Worm (Caenorhabditis elegans) whole organism, young adult: Measurements from ENCODE around the gene ric-3.

Experiments
- B0019.2 ChIP-seq: fragments of 200-800 bp; sonication (Bioruptor generic); conservative IDR thresholded peaks from 2 replicates; pipeline ENCODE4 v1.3.6; 2022; ENCODE audit warnings: missing genetic modification reagents, missing genetic modification characterization, missing compliant biosample characterization
- B0261.1 ChIP-seq: sonication (generic microtip); optimal IDR thresholded peaks from 2 replicates; lab custom pipeline; 2016; ENCODE audit warnings: mild to moderate bottlenecking, missing genetic modification characterization, moderate library complexity, missing compliant biosample characterization
- C06A6.2 ChIP-seq: fragments of 200-800 bp; sonication (Bioruptor generic); conservative IDR thresholded peaks from 2 replicates; pipeline ENCODE4 v1.3.6; 2022; ENCODE audit warnings: missing genetic modification characterization, missing compliant biosample characterization
- F10E7.11 ChIP-seq: sonication (generic microtip); optimal IDR thresholded peaks from 2 replicates; lab custom pipeline; 2017; ENCODE audit warnings: mild to moderate bottlenecking, missing genetic modification characterization, moderate library complexity, missing compliant biosample characterization
- F22D6.2 ChIP-seq: sonication (generic microtip); optimal IDR thresholded peaks from 2 replicates; lab custom pipeline; 2016; ENCODE audit warnings: mild to moderate bottlenecking, missing genetic modification characterization, missing compliant biosample characterization
- F52B5.7 ChIP-seq: sonication (generic microtip); optimal IDR thresholded peaks from 2 replicates; lab custom pipeline; 2016; ENCODE audit warnings: mild to moderate bottlenecking, missing genetic modification characterization, missing compliant biosample characterization
- F55B11.4 ChIP-seq: sonication (generic microtip); optimal IDR thresholded peaks from 2 replicates; lab custom pipeline; 2016; ENCODE audit warnings: missing compliant biosample characterization, missing genetic modification characterization, borderline replicate concordance; ENCODE audit not compliant: insufficient read depth
- K11D2.4 ChIP-seq: fragments of 200-800 bp; sonication (Bioruptor generic); IDR thresholded peaks from 2 replicates; pipeline ENCODE4 v1.3.6; 2022; ENCODE audit warnings: missing genetic modification reagents, missing genetic modification characterization, missing compliant biosample characterization
- K12H6.12 ChIP-seq: fragments of 200-800 bp; sonication (Bioruptor generic); optimal IDR thresholded peaks from 2 replicates; lab custom pipeline; 2018; ENCODE audit warnings: mild to moderate bottlenecking, missing genetic modification characterization, missing compliant biosample characterization
- Y53G8AR.9 ChIP-seq: fragments of 200-800 bp; sonication (Bioruptor generic); conservative IDR thresholded peaks from 2 replicates; pipeline ENCODE4 v1.3.6; 2022; ENCODE audit warnings: missing genetic modification reagents, missing genetic modification characterization, missing compliant biosample characterization
- Y79H2A.3 ChIP-seq: fragments of 200-800 bp; sonication (Bioruptor generic); conservative IDR thresholded peaks from 2 replicates; pipeline ENCODE4 v1.3.6; 2022; ENCODE audit warnings: missing genetic modification reagents, missing genetic modification characterization, missing compliant biosample characterization
- akir-1 ChIP-seq: fragments of 200-800 bp; sonication (Bioruptor generic); optimal IDR thresholded peaks from 2 replicates; lab custom pipeline; 2018; ENCODE audit warnings: mild to moderate bottlenecking, missing genetic modification characterization, moderate library complexity, missing compliant biosample characterization
- athp-1 ChIP-seq: sonication (generic microtip); optimal IDR thresholded peaks from 2 replicates; lab custom pipeline; 2017; ENCODE audit warnings: mild to moderate bottlenecking, missing genetic modification characterization, missing compliant biosample characterization
- attf-5 ChIP-seq: fragments of 200-800 bp; sonication (Bioruptor generic); optimal IDR thresholded peaks from 2 replicates; lab custom pipeline; 2018; ENCODE audit warnings: mild to moderate bottlenecking, missing genetic modification characterization, missing compliant biosample characterization
- attf-6 ChIP-seq: fragments of 200-800 bp; sonication (Bioruptor generic); IDR thresholded peaks from 2 replicates; pipeline ENCODE4 v1.3.6; 2022; ENCODE audit warnings: missing genetic modification reagents, missing genetic modification characterization, missing compliant biosample characterization
- bed-1 ChIP-seq: fragments of 200-800 bp; sonication (Bioruptor generic); IDR thresholded peaks from 2 replicates; pipeline ENCODE4 v1.3.6; 2022; ENCODE audit warnings: missing genetic modification reagents, missing genetic modification characterization, missing compliant biosample characterization
- cebp-1 ChIP-seq, 2 experiments: fragments of 200-800 bp in 1 of 2; sonication (Bioruptor generic) in 1 of 2; sonication (generic microtip) in 1 of 2; IDR thresholded peaks in 1 of 2; optimal IDR thresholded peaks in 1 of 2; 2 replicates each; pipeline versions ENCODE4 v1.3.6 to Lab custom; 2017 to 2022; ENCODE audit warnings: missing compliant biosample characterization in 2 of 2, missing genetic modification characterization in 2 of 2, mild to moderate bottlenecking in 1 of 2, missing genetic modification reagents in 1 of 2, moderate library complexity in 1 of 2
- cebp-2 ChIP-seq: fragments of 200-800 bp; sonication (Bioruptor generic); IDR thresholded peaks from 2 replicates; pipeline ENCODE4 v1.3.6; 2022; ENCODE audit warnings: missing genetic modification characterization, missing compliant biosample characterization
- ceh-58 ChIP-seq: fragments of 200-800 bp; sonication (Bioruptor generic); IDR thresholded peaks from 2 replicates; pipeline ENCODE4 v1.3.6; 2022; ENCODE audit warnings: missing genetic modification characterization, missing compliant biosample characterization
- ceh-79 ChIP-seq: sonication (generic microtip); optimal IDR thresholded peaks from 2 replicates; lab custom pipeline; 2017; ENCODE audit warnings: mild to moderate bottlenecking, missing genetic modification characterization, missing compliant biosample characterization
- dpff-1 ChIP-seq: sonication (generic microtip); optimal IDR thresholded peaks from 2 replicates; lab custom pipeline; 2017; ENCODE audit warnings: mild to moderate bottlenecking, missing genetic modification characterization, missing compliant biosample characterization
- egl-18 ChIP-seq: fragments of 200-800 bp; sonication (Bioruptor generic); IDR thresholded peaks from 2 replicates; pipeline ENCODE4 v1.3.6; 2022; ENCODE audit warnings: missing genetic modification reagents, missing genetic modification characterization, missing compliant biosample characterization
- ekl-4 ChIP-seq: fragments of 200-800 bp; sonication (Bioruptor generic); IDR thresholded peaks from 2 replicates; pipeline ENCODE4 v1.3.6; 2022; ENCODE audit warnings: missing genetic modification reagents, missing genetic modification characterization, missing compliant biosample characterization
- gei-17 ChIP-seq: fragments of 200-800 bp; sonication (Bioruptor generic); optimal IDR thresholded peaks from 2 replicates; lab custom pipeline; 2018; ENCODE audit warnings: mild to moderate bottlenecking, missing genetic modification characterization, missing compliant biosample characterization
- hlh-12 ChIP-seq: sonication (generic microtip); optimal IDR thresholded peaks from 2 replicates; lab custom pipeline; 2016; ENCODE audit warnings: missing genetic modification characterization, missing compliant biosample characterization
- hlh-26 ChIP-seq: fragments of 200-800 bp; sonication (Bioruptor generic); conservative IDR thresholded peaks from 2 replicates; pipeline ENCODE4 v1.3.6; 2022; ENCODE audit warnings: missing genetic modification reagents, missing genetic modification characterization, missing compliant biosample characterization
- hsf-1 ChIP-seq: fragments of 200-800 bp; sonication (Bioruptor generic); IDR thresholded peaks from 2 replicates; pipeline ENCODE4 v1.3.6; 2022; ENCODE audit warnings: missing genetic modification reagents, missing genetic modification characterization, missing compliant biosample characterization
- let-526 ChIP-seq: fragments of 200-800 bp; sonication (Bioruptor generic); IDR thresholded peaks from 2 replicates; pipeline ENCODE4 v1.3.6; 2022; ENCODE audit warnings: missing genetic modification reagents, missing genetic modification characterization, missing compliant biosample characterization
- lin-26 ChIP-seq: fragments of 200-800 bp; sonication (Bioruptor generic); IDR thresholded peaks from 2 replicates; pipeline ENCODE4 v1.3.6; 2022; ENCODE audit warnings: missing genetic modification reagents, missing genetic modification characterization, missing compliant biosample characterization
- lin-54 ChIP-seq: fragments of 200-800 bp; sonication (Bioruptor generic); optimal IDR thresholded peaks from 2 replicates; lab custom pipeline; 2018; ENCODE audit warnings: mild to moderate bottlenecking, missing genetic modification characterization, missing compliant biosample characterization
- lir-1 ChIP-seq: fragments of 200-800 bp; sonication (Bioruptor generic); conservative IDR thresholded peaks from 2 replicates; pipeline ENCODE4 v1.3.6; 2022; ENCODE audit warnings: missing genetic modification reagents, missing genetic modification characterization, missing compliant biosample characterization
- madf-3 ChIP-seq: fragments of 200-800 bp; sonication (Bioruptor generic); IDR thresholded peaks from 2 replicates; pipeline ENCODE4 v1.3.6; 2022; ENCODE audit warnings: missing genetic modification reagents, missing genetic modification characterization, missing compliant biosample characterization
- nfya-1 ChIP-seq: sonication (generic microtip); optimal IDR thresholded peaks from 2 replicates; lab custom pipeline; 2017; ENCODE audit warnings: antibody characterized with exemption, missing compliant biosample characterization, missing genetic modification characterization, borderline replicate concordance; ENCODE audit not compliant: insufficient read depth
- nfya-2 ChIP-seq: fragments of 200-800 bp; sonication (Bioruptor generic); IDR thresholded peaks from 2 replicates; pipeline ENCODE4 v1.3.6; 2022; ENCODE audit warnings: missing genetic modification reagents, missing genetic modification characterization, missing compliant biosample characterization
- nfyb-1 ChIP-seq: fragments of 200-800 bp; sonication (Bioruptor generic); IDR thresholded peaks from 2 replicates; pipeline ENCODE4 v1.3.6; 2022; ENCODE audit warnings: missing genetic modification reagents, missing genetic modification characterization, missing compliant biosample characterization
- nhr-120 ChIP-seq: fragments of 200-800 bp; sonication (Bioruptor generic); IDR thresholded peaks from 2 replicates; pipeline ENCODE4 v1.3.6; 2022; ENCODE audit warnings: missing genetic modification characterization, missing compliant biosample characterization
- nhr-179 ChIP-seq: sonication (generic microtip); optimal IDR thresholded peaks from 2 replicates; lab custom pipeline; 2016; ENCODE audit warnings: mild to moderate bottlenecking, missing genetic modification characterization, missing compliant biosample characterization
- pha-4 ChIP-seq: fragments of 150-350 bp; sonication (generic microtip); optimal IDR thresholded peaks from 2 replicates; lab custom pipeline; 2014; ENCODE audit warnings: missing biosample characterization, missing genetic modification reagents, missing genetic modification characterization
- repo-1 ChIP-seq: sonication (generic microtip); optimal IDR thresholded peaks from 2 replicates; lab custom pipeline; 2017; ENCODE audit warnings: mild to moderate bottlenecking, missing genetic modification characterization, missing compliant biosample characterization
- somi-1 ChIP-seq: fragments of 200-800 bp; sonication (Bioruptor generic); optimal IDR thresholded peaks from 2 replicates; lab custom pipeline; 2018; ENCODE audit warnings: mild to moderate bottlenecking, missing genetic modification characterization, missing compliant biosample characterization
- tbx-9 ChIP-seq: sonication (generic microtip); optimal IDR thresholded peaks from 2 replicates; lab custom pipeline; 2016; ENCODE audit warnings: borderline replicate concordance, missing genetic modification characterization, inconsistent platforms, missing compliant biosample characterization
- tlf-1 ChIP-seq: fragments of 200-800 bp; sonication (Bioruptor generic); optimal IDR thresholded peaks from 2 replicates; lab custom pipeline; 2018; ENCODE audit warnings: mild to moderate bottlenecking, missing genetic modification characterization, missing compliant biosample characterization
- unc-62 ChIP-seq: fragments of 150-350 bp; optimal IDR thresholded peaks from 2 replicates; lab custom pipeline; 2014; ENCODE audit warnings: missing biosample characterization, missing genetic modification reagents, missing genetic modification characterization
- zfh-2 ChIP-seq: fragments of 200-800 bp; sonication (Bioruptor generic); conservative IDR thresholded peaks from 2 replicates; pipeline ENCODE4 v1.3.6; 2022; ENCODE audit warnings: missing genetic modification reagents, missing genetic modification characterization, missing compliant biosample characterization
- zim-3 ChIP-seq: sonication (generic microtip); optimal IDR thresholded peaks from 2 replicates; lab custom pipeline; 2017; ENCODE audit warnings: mild to moderate bottlenecking, missing genetic modification characterization, moderate library complexity, missing compliant biosample characterization
- ztf-18 ChIP-seq: sonication (generic microtip); optimal IDR thresholded peaks from 2 replicates; lab custom pipeline; 2016; ENCODE audit warnings: missing genotype, mild to moderate bottlenecking, missing genetic modification characterization, missing compliant biosample characterization
- ztf-25 ChIP-seq: fragments of 200-800 bp; sonication (Bioruptor generic); IDR thresholded peaks from 2 replicates; pipeline ENCODE4 v1.3.6; 2022; ENCODE audit warnings: missing genetic modification reagents, missing genetic modification characterization, missing compliant biosample characterization
- ztf-3 ChIP-seq: fragments of 200-800 bp; sonication (Bioruptor generic); optimal IDR thresholded peaks from 2 replicates; lab custom pipeline; 2018; ENCODE audit warnings: mild to moderate bottlenecking, missing genetic modification characterization, missing compliant biosample characterization
- ztf-6 ChIP-seq: fragments of 200-800 bp; sonication (Bioruptor generic); IDR thresholded peaks from 2 replicates; pipeline ENCODE4 v1.3.6; 2022; ENCODE audit warnings: missing genetic modification reagents, missing genetic modification characterization, missing compliant biosample characterization

Gene ric-3

DNA sequence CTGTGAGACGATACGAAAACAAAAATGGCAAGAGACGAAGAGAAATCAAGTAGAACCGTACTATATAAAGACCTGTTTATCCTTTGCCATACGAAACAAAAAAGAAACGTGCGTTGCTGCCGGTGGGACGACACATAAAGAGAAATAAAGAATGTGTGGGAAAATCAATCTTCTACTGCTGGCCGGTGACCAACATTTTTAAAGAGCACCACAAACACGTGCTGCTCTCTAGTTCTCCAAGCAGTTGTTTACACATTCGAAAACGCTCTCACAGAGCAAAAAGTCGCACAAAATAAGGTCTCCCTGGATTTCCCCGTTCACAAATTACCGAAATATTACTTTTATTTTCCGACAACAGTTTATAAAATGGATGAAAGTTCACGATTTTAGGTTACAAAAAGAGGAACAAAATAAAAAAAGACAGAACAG, 28.5 kb upstream of the ric-3 start, which contains the start of gene imp-3:
TSS of gene imp-3 (minus strand) at position 93 of the 429 bp plus-strand sequence.
- TF ChIP-seq athp-1 (peak; percentile 88), repo-1 (tag; lab: Kevin White, UChicago) (peak; percentile 56), tbx-9 (peak; percentile 64), cebp-1 (GFP tag; IDR thresholded peaks at IDR 0.05; lab: Robert Waterston, UW) (no peak), cebp-1 (tag; optimal IDR thresholded peaks at IDR 0.05; lab: Kevin White, UChicago) (peak; percentile 76), egl-18 (no peak), Y79H2A.3 (GFP tag; lab: Robert Waterston, UW) (peak; percentile 81), somi-1 (GFP tag; lab: Kevin White, UChicago) (no peak), lin-26 (peak; percentile 77), ceh-58 (0 out of 2 replicates have a peak, but pooled peaks have one; percentile 10), unc-62 (no peak), Y53G8AR.9 (GFP tag; lab: Robert Waterston, UW) (peak; percentile 95), pha-4 (tag; lab: Kevin White, UChicago) (peak; percentile 71), madf-3 (GFP tag; lab: Robert Waterston, UW) (0 out of 2 replicates have a peak, but pooled peaks have one; percentile 40), ztf-18 (tag; lab: Kevin White, UChicago) (peak; percentile 18), dpff-1 (tag; lab: Kevin White, UChicago) (peak; percentile 7), F55B11.4 (tag; lab: Kevin White, UChicago) (no peak), hlh-26 (GFP tag; lab: Robert Waterston, UW) (no peak), zim-3 (tag; lab: Kevin White, UChicago) (peak; percentile 66), nhr-179 (tag; lab: Kevin White, UChicago) (no peak), zfh-2 (GFP tag; lab: Robert Waterston, UW) (no peak), nfya-2 (GFP tag; lab: Robert Waterston, UW) (no peak), F22D6.2 (tag; lab: Kevin White, UChicago) (no peak), gei-17 (GFP tag; lab: Kevin White, UChicago) (peak; percentile 1), K11D2.4 (GFP tag; lab: Robert Waterston, UW) (peak; percentile 61), F52B5.7 (tag; lab: Kevin White, UChicago) (peak; percentile 84), C06A6.2 (GFP tag; lab: Robert Waterston, UW) (no peak), B0019.2 (GFP tag; lab: Robert Waterston, UW) (no peak), ztf-3 (GFP tag; lab: Kevin White, UChicago) (no peak), attf-5 (GFP tag; lab: Kevin White, UChicago) (peak; percentile 74), ztf-25 (GFP tag; lab: Robert Waterston, UW) (0 out of 2 replicates have a peak, but pooled peaks have one; percentile 66), K12H6.12 (tag; lab: Kevin White, UChicago) (peak; percentile 51), nfya-1 (tag; lab: Kevin White, UChicago) (no peak), nfyb-1 (GFP tag; lab: Robert Waterston, UW) (peak; percentile 69), akir-1 (GFP tag; lab: Kevin White, UChicago) (no peak), hsf-1 (GFP tag; lab: Robert Waterston, UW) (peak; percentile 75), attf-6 (GFP tag; lab: Robert Waterston, UW) (no peak; the same call in 1 of the 2 replicates), nhr-120 (GFP tag; lab: Robert Waterston, UW) (no peak), ekl-4 (GFP tag; lab: Robert Waterston, UW) (peak; percentile 83), lir-1 (GFP tag; lab: Robert Waterston, UW) (0 out of 2 replicates have a peak, but pooled peaks have one; percentile 22), hlh-12 (tag; lab: Kevin White, UChicago) (no peak), tlf-1 (GFP tag; lab: Kevin White, UChicago) (peak; percentile 53), B0261.1 (tag; lab: Kevin White, UChicago) (no peak), F10E7.11 (tag; lab: Kevin White, UChicago) (peak; percentile 69), ztf-6 (no peak), lin-54 (GFP tag; lab: Kevin White, UChicago) (peak; percentile 43), let-526 (GFP tag; lab: Robert Waterston, UW) (no peak), bed-1 (no peak), cebp-2 (GFP tag; lab: Robert Waterston, UW) (no peak), ceh-79 (peak; percentile 49)
